Fruit fly (Drosophila melanogaster) whole organism, larva: ENCODE measurements around the gene Hipk.

Source experiments
- noc ChIP-seq: fragments of 200-800 bp; sonication (Bioruptor generic); optimal IDR thresholded peaks from 3 replicates; lab custom pipeline; 2019; ENCODE audit warnings: missing biosample characterization, mild to moderate bottlenecking, missing genetic modification characterization, moderate library complexity

The Hipk gene

dm6 chr3L:624203-624914, 81.5 kb downstream of the Hipk start:
- no peak for TF ChIP-seq noc

dm6 chr3L:625899-626298, 83.0 kb downstream of the Hipk start:
- no peak for TF ChIP-seq noc

dm6 chr3L:626498-627369, 83.9 kb downstream of the Hipk start:
- TF ChIP-seq noc, result peak; percentile 20

- TF ChIP-seq noc, result no peak
These were observed 84.5 kb downstream of the Hipk start for dm6 chr3L:627370-627769.

- TF ChIP-seq noc, result peak; percentile 74
These were observed 85.2 kb downstream of the Hipk start for dm6 chr3L:627819-628601.

dm6 chr3L:628654-629285, 85.9 kb downstream of the Hipk start:
- TF ChIP-seq noc, result no peak

dm6 chr3L:629353-629915, 86.6 kb downstream of the Hipk start:
- no peak for TF ChIP-seq noc

dm6 chr3L:629916-630663, 87.2 kb downstream of the Hipk start:
- TF ChIP-seq noc, result peak; percentile 15

dm6 chr3L:630666-631065, 87.8 kb downstream of the Hipk start:
- no peak for TF ChIP-seq noc
